Worm (Caenorhabditis elegans) whole organism, late embryonic: ENCODE measurements around the gene mrps-5.

Experiments used
- ama-1 ChIP-seq: fragments of 150-350 bp; optimal IDR thresholded peaks from 2 replicates; lab custom pipeline; 2014
- fax-1 ChIP-seq: sonication (generic microtip); optimal IDR thresholded peaks from 2 replicates; lab custom pipeline; 2016; ENCODE audit warnings: missing genotype, missing genetic modification characterization, missing compliant biosample characterization
- fkh-6 ChIP-seq: sonication (generic microtip); optimal IDR thresholded peaks from 2 replicates; lab custom pipeline; 2016; ENCODE audit warnings: missing genetic modification characterization, missing compliant biosample characterization
- hlh-30 ChIP-seq: sonication (generic microtip); optimal IDR thresholded peaks from 2 replicates; lab custom pipeline; 2017; ENCODE audit warnings: antibody characterized with exemption, missing genetic modification characterization, missing compliant biosample characterization; ENCODE audit not compliant: insufficient read depth
- lin-11 ChIP-seq: fragments of 200-800 bp; sonication (Bioruptor generic); optimal IDR thresholded peaks from 2 replicates; lab custom pipeline; 2018; ENCODE audit warnings: mild to moderate bottlenecking, missing genetic modification characterization, missing compliant biosample characterization
- nfya-1 ChIP-seq: sonication (generic microtip); optimal IDR thresholded peaks from 2 replicates; lab custom pipeline; 2017; ENCODE audit warnings: missing genetic modification characterization, mild to moderate bottlenecking, missing compliant biosample characterization, antibody characterized with exemption, moderate library complexity
- tbx-2 ChIP-seq: sonication (generic microtip); optimal IDR thresholded peaks from 2 replicates; lab custom pipeline; 2016; ENCODE audit warnings: missing genetic modification characterization, missing compliant biosample characterization
- unc-55 ChIP-seq: sonication (generic microtip); optimal IDR thresholded peaks from 2 replicates; lab custom pipeline; 2017; ENCODE audit warnings: missing biosample characterization, missing genetic modification reagents, missing genetic modification characterization
- ztf-16 ChIP-seq: sonication (generic microtip); optimal IDR thresholded peaks from 2 replicates; lab custom pipeline; 2017; ENCODE audit warnings: missing genetic modification characterization, missing compliant biosample characterization

DNA sequence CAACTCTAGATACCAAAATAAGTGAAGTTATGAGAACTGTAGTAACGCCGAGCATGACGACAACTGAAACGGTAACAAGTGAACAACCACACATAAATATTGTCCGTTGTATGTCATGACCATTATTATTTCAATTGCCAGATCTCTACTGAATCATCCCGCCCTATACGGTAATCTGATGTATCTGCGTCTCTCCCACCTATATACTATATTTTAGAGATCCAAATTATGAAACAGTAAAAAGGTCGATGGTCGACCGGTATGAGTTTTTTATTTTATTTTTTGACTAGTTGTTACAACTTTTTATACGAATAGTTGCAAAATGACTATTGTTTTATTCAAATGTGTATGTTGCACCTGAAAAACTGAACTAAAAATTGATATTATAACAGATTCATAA is 27.3 kb downstream of the mrps-5 start, which contains the start of gene ttr-43:
- TF ChIP-seq ama-1 (lab: Kevin White, UChicago) (no peak), hlh-30 (tag; lab: Kevin White, UChicago) (no peak), fkh-6 (tag; lab: Kevin White, UChicago) (no peak), unc-55 (GFP tag; lab: Kevin White, UChicago) (no peak), fax-1 (tag; lab: Kevin White, UChicago) (no peak), lin-11 (tag; lab: Kevin White, UChicago) (no peak), ztf-16 (tag; lab: Kevin White, UChicago) (no peak), nfya-1 (tag; lab: Kevin White, UChicago) (no peak), tbx-2 (no peak)
